Worm (Caenorhabditis elegans) whole organism, mixed stage, embryonic: ENCODE measurements around the gene C03C10.2.

Experiments used
- M03D4.4 ChIP-seq: sonication (generic microtip); optimal IDR thresholded peaks from 2 replicates; lab custom pipeline; 2017; ENCODE audit warnings: mild to moderate bottlenecking, missing genetic modification characterization, missing compliant biosample characterization
- elt-1 ChIP-seq: sonication (generic microtip); optimal IDR thresholded peaks from 2 replicates; lab custom pipeline; 2017; ENCODE audit warnings: missing genetic modification characterization, mild to moderate bottlenecking, missing compliant biosample characterization, antibody characterized with exemption, moderate library complexity, borderline replicate concordance; ENCODE audit not compliant: insufficient read depth
- lin-13 ChIP-seq: fragments of 150-350 bp; optimal IDR thresholded peaks from 2 replicates; lab custom pipeline; 2014; ENCODE audit warnings: missing biosample characterization, missing genetic modification characterization
- lin-32 ChIP-seq: fragments of 200-800 bp; sonication (Bioruptor generic); optimal IDR thresholded peaks from 2 replicates; lab custom pipeline; 2018; ENCODE audit warnings: mild to moderate bottlenecking, missing genetic modification characterization, missing compliant biosample characterization
- nhr-12 ChIP-seq: fragments of 150-350 bp; optimal IDR thresholded peaks from 2 replicates; lab custom pipeline; 2014; ENCODE audit warnings: missing biosample characterization, missing genetic modification characterization
- nhr-237 ChIP-seq: fragments of 150-350 bp; optimal IDR thresholded peaks from 2 replicates; lab custom pipeline; 2014; ENCODE audit warnings: missing biosample characterization, missing genetic modification characterization
- snpc-4 ChIP-seq: fragments of 150-350 bp; optimal IDR thresholded peaks from 2 replicates; lab custom pipeline; 2014; ENCODE audit warnings: missing biosample characterization, missing genetic modification characterization
- unc-62 ChIP-seq: fragments of 150-350 bp; optimal IDR thresholded peaks from 2 replicates; lab custom pipeline; 2014; ENCODE audit warnings: missing biosample characterization, missing genetic modification reagents, missing genetic modification characterization
- ztf-11 ChIP-seq: fragments of 150-350 bp; optimal IDR thresholded peaks from 2 replicates; lab custom pipeline; 2014; ENCODE audit warnings: missing biosample characterization, missing genetic modification characterization

DNA sequence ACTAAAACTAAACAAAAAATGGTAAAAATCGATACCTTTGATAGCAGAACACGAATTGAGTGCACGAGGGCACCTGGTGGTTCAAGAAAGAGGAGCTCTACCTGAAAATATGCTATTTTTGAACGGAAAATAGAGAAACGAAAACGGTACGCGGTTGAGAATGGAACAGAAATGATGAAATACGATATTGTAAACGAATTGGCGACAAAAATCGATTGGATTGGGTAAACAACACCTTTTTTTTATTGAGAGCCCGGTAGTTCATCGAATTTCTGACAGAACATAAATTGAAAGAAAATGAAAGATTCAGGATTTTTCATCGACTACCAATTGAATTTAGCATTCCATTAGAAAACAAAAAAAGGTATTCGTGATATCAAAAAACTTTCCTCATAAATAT is 4.3 kb upstream of the C03C10.2 start, which contains the start of gene kin-19:
- no peak for TF ChIP-seq ztf-11
- TF ChIP-seq lin-13 (tag; lab: Kevin White, UChicago) = no peak
- no peak for TF ChIP-seq nhr-12 (tag; lab: Kevin White, UChicago)
- TF ChIP-seq nhr-237 (tag; lab: Kevin White, UChicago) = no peak
- TF ChIP-seq snpc-4 (tag; lab: Kevin White, UChicago) = no peak
- TF ChIP-seq unc-62 (GFP tag; lab: Kevin White, UChicago) = no peak
- no peak for TF ChIP-seq elt-1 (tag; lab: Kevin White, UChicago)
- TF ChIP-seq lin-32 (GFP tag; lab: Kevin White, UChicago) = no peak
- TF ChIP-seq M03D4.4 (tag; lab: Kevin White, UChicago) = no peak
